Worm (Caenorhabditis elegans): ENCODE data around the gene ced-9.

DNA sequence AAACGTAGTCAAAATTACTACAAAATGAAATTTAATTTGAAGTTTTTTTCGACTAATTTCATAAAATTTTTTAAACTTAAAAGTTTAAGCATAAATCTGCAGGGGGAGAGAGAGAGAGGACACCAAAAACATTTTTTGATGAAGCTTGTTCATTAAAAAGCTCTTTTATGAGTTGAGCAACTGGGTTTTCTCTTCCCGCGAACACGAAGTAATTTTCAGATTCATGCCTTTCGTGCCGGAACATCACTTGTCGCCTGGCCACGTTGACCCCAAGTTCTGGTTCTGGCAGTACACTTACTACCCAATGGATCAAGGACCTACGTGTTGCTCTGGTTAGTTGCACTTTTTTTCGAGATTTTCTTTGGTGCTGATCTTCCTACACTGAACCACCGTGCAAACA, 48.8 kb downstream of the ced-9 start:
- TF ChIP-seq flh-1 (GFP tag; optimal IDR thresholded peaks at IDR 0.05) (no peak), ztf-11 (tag; optimal IDR thresholded peaks at IDR 0.05) (no peak), lin-13 (tag; optimal IDR thresholded peaks at IDR 0.05) (no peak)
